Worm (Caenorhabditis elegans) whole organism, midembryonic: ENCODE results near the gene C54D1.7.

Source experiments
- T22C8.4 ChIP-seq: fragments of 200-800 bp; sonication (Bioruptor generic); IDR thresholded peaks from 2 replicates; pipeline ENCODE4 v1.3.6; 2022; ENCODE audit warnings: missing genetic modification characterization, missing compliant biosample characterization
- cog-1 ChIP-seq: sonication (generic microtip); optimal IDR thresholded peaks from 2 replicates; lab custom pipeline; 2016; ENCODE audit warnings: missing genetic modification characterization, missing compliant biosample characterization
- flt-1 ChIP-seq: fragments of 200-800 bp; sonication (Bioruptor generic); IDR thresholded peaks from 2 replicates; pipeline ENCODE4 v1.3.6; 2022; ENCODE audit warnings: missing genetic modification characterization, missing compliant biosample characterization
- klf-2 ChIP-seq: fragments of 200-800 bp; sonication (Bioruptor generic); conservative IDR thresholded peaks from 2 replicates; pipeline ENCODE4 v1.3.6; 2022; ENCODE audit warnings: missing genetic modification reagents, missing genetic modification characterization, missing compliant biosample characterization
- med-1 ChIP-seq: sonication (generic microtip); optimal IDR thresholded peaks from 2 replicates; lab custom pipeline; 2017; ENCODE audit warnings: missing genetic modification characterization, mild to moderate bottlenecking, missing compliant biosample characterization, antibody characterized with exemption, missing genetic modification reagents; ENCODE audit not compliant: insufficient read depth
- tab-1 ChIP-seq: fragments of 200-800 bp; sonication (Bioruptor generic); IDR thresholded peaks from 2 replicates; pipeline ENCODE4 v1.3.6; 2022; ENCODE audit warnings: missing genetic modification characterization, missing compliant biosample characterization
- ztf-23 ChIP-seq: fragments of 200-800 bp; sonication (Bioruptor generic); IDR thresholded peaks from 2 replicates; pipeline ENCODE4 v1.3.6; 2022; ENCODE audit warnings: missing genetic modification reagents, missing genetic modification characterization, missing compliant biosample characterization
- ztf-29 ChIP-seq: fragments of 200-800 bp; sonication (Bioruptor generic); IDR thresholded peaks from 2 replicates; pipeline ENCODE4 v1.3.6; 2022; ENCODE audit warnings: missing genetic modification reagents, missing genetic modification characterization, missing compliant biosample characterization

ce11 chrX:7177341-7177740 lies 21.5 kb upstream of the C54D1.7 start, which contains the start of gene F43E12.1:
- no peak for TF ChIP-seq klf-2
- TF ChIP-seq ztf-29 (GFP tag; lab: Robert Waterston, UW) = no peak
- no peak for TF ChIP-seq cog-1 (tag; lab: Kevin White, UChicago)
- TF ChIP-seq flt-1 (GFP tag; lab: Robert Waterston, UW) = no peak
- TF ChIP-seq tab-1 = no peak
- no peak for TF ChIP-seq ztf-23 (GFP tag; lab: Robert Waterston, UW)
- TF ChIP-seq T22C8.4 (GFP tag; lab: Robert Waterston, UW) = no peak
- no peak for TF ChIP-seq med-1 (GFP tag; lab: Kevin White, UChicago)
